Worm (Caenorhabditis elegans) whole organism, L1 larva: ENCODE data around the gene C36A4.10.

Experiments
- C16A3.4 ChIP-seq: fragments of 150-350 bp; optimal IDR thresholded peaks from 2 replicates; lab custom pipeline; 2014; ENCODE audit warnings: missing biosample characterization, missing genetic modification characterization
- ama-1 ChIP-seq: fragments of 150-350 bp; optimal IDR thresholded peaks from 2 replicates; lab custom pipeline; 2014
- isw-1 ChIP-seq: fragments of 200-800 bp; sonication (Bioruptor generic); IDR thresholded peaks from 2 replicates; pipeline ENCODE4 v1.3.6; 2022; ENCODE audit warnings: missing genetic modification characterization, missing compliant biosample characterization
- lin-13 ChIP-seq: fragments of 150-350 bp; optimal IDR thresholded peaks from 2 replicates; lab custom pipeline; 2014; ENCODE audit warnings: missing biosample characterization, missing genetic modification reagents, missing genetic modification characterization
- mdl-1 ChIP-seq, 2 experiments: fragments of 150-350 bp; optimal IDR thresholded peaks; 2 replicates each; lab custom pipeline; 2014 to 2017; ENCODE audit warnings: missing biosample characterization in 2 of 2, missing genetic modification characterization in 2 of 2, inconsistent platforms in 1 of 2
- nhr-11 ChIP-seq: fragments of 150-350 bp; optimal IDR thresholded peaks from 2 replicates; lab custom pipeline; 2014; ENCODE audit warnings: missing biosample characterization, missing genetic modification characterization
- nhr-237 ChIP-seq: fragments of 150-350 bp; optimal IDR thresholded peaks from 2 replicates; lab custom pipeline; 2014; ENCODE audit warnings: missing biosample characterization, missing genetic modification characterization
- nhr-71 ChIP-seq: sonication (generic microtip); optimal IDR thresholded peaks from 2 replicates; lab custom pipeline; 2016; ENCODE audit warnings: mild to moderate bottlenecking, missing genetic modification characterization, moderate library complexity, missing compliant biosample characterization
- nhr-77 ChIP-seq: fragments of 150-350 bp; optimal IDR thresholded peaks from 2 replicates; lab custom pipeline; 2014; ENCODE audit warnings: missing biosample characterization, missing genetic modification characterization
- unc-130 ChIP-seq: fragments of 150-350 bp; optimal IDR thresholded peaks from 2 replicates; lab custom pipeline; 2017; ENCODE audit warnings: missing biosample characterization, missing genetic modification characterization, inconsistent platforms
- unc-30 ChIP-seq: sonication (generic microtip); optimal IDR thresholded peaks from 2 replicates; lab custom pipeline; 2017; ENCODE audit warnings: missing biosample characterization, missing genetic modification characterization
- ztf-11 ChIP-seq, 2 experiments: sonication (generic microtip); optimal IDR thresholded peaks; 2 replicates each; lab custom pipeline; 2016 to 2017; ENCODE audit warnings: missing genetic modification characterization in 2 of 2, missing biosample characterization in 1 of 2, missing compliant biosample characterization in 1 of 2

DNA sequence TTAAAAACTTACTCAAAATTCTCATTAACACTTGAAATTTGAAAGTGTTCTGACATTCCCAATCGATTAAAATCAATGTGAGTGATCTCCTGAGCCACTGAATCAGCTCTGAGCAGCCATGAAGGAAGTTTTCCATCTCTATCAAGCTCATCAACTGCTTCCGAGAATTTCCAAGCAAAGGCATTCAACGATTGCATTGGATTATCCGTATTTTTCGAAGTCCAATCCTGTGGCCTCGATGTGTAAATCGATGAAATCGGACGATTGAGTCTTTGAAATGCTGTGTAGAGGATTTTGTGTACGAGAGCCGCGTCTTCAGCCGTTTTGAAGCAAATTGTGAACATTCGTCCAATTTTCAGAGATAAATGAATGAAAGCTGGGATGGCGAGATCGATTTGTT lies 35.3 kb downstream of the C36A4.10 start:
- no peak for TF ChIP-seq nhr-77 (tag; lab: Kevin White, UChicago)
- TF ChIP-seq nhr-71 = no peak
- TF ChIP-seq C16A3.4 (tag; lab: Kevin White, UChicago) = no peak
- no peak for TF ChIP-seq ztf-11 (tag; optimal IDR thresholded peaks at IDR 0.05; lab: Kevin White, UChicago)
- TF ChIP-seq unc-130 (tag; lab: Kevin White, UChicago) = no peak
- TF ChIP-seq nhr-237 = no peak
- TF ChIP-seq unc-30 (tag; lab: Kevin White, UChicago) = no peak
- no peak for TF ChIP-seq mdl-1 (tag; optimal IDR thresholded peaks at IDR 0.05; lab: Kevin White, UChicago)
- no peak for TF ChIP-seq isw-1
- TF ChIP-seq ama-1 = no peak
- TF ChIP-seq nhr-11 (tag; lab: Kevin White, UChicago) = no peak
- TF ChIP-seq lin-13 (GFP tag; lab: Kevin White, UChicago) = no peak
